Fruit fly (Drosophila melanogaster) whole organism, embryonic: ENCODE results near the gene mbt.

Experiments used
- Bgb ChIP-seq: fragments of 200-800 bp; sonication (Bioruptor generic); IDR thresholded peaks from 2 replicates; pipeline ENCODE4 v1.3.6; 2022; ENCODE audit warnings: missing biosample characterization, missing genetic modification characterization; ENCODE audit not compliant: partially characterized antibody
- CG10321 ChIP-seq: fragments of 200-800 bp; sonication (Bioruptor generic); IDR thresholded peaks from 2 replicates; pipeline ENCODE4 v1.3.6; 2022; ENCODE audit warnings: missing biosample characterization, missing genetic modification characterization
- CG11456 ChIP-seq: fragments of 200-800 bp; sonication (Bioruptor generic); IDR thresholded peaks from 3 replicates; pipeline ENCODE4 v1.3.6; 2022; ENCODE audit warnings: missing biosample characterization, missing genetic modification characterization
- CG12219 ChIP-seq: fragments of 200-800 bp; sonication (Bioruptor generic); optimal IDR thresholded peaks from 3 replicates; lab custom pipeline; 2018; ENCODE audit warnings: missing biosample characterization, mild to moderate bottlenecking, missing genetic modification characterization
- CG12391 ChIP-seq: fragments of 200-800 bp; sonication (Bioruptor generic); optimal IDR thresholded peaks from 3 replicates; lab custom pipeline; 2018; ENCODE audit warnings: missing biosample characterization, mild to moderate bottlenecking, missing genetic modification characterization, moderate library complexity
- CG16863 ChIP-seq: fragments of 200-800 bp; sonication (Bioruptor generic); optimal IDR thresholded peaks from 3 replicates; lab custom pipeline; 2016; ENCODE audit warnings: missing biosample characterization, missing genetic modification characterization
- CG17361 ChIP-seq: fragments of 200-800 bp; sonication (Bioruptor generic); IDR thresholded peaks from 3 replicates; pipeline ENCODE4 v1.3.6; 2022; ENCODE audit warnings: missing biosample characterization, missing genetic modification characterization
- CG1832 ChIP-seq: fragments of 200-800 bp; sonication (Bioruptor generic); optimal IDR thresholded peaks from 2 replicates; lab custom pipeline; 2017; ENCODE audit warnings: missing biosample characterization, mild to moderate bottlenecking, missing genetic modification characterization, inconsistent platforms
- CG32772 ChIP-seq: fragments of 200-800 bp; sonication (Bioruptor generic); IDR thresholded peaks from 2 replicates; pipeline ENCODE4 v1.3.6; 2022; ENCODE audit warnings: missing biosample characterization, missing genetic modification characterization
- CG34422 ChIP-seq: fragments of 200-800 bp; sonication (Bioruptor generic); IDR thresholded peaks from 3 replicates; pipeline ENCODE4 v1.3.6; 2022; ENCODE audit warnings: missing biosample characterization, missing genetic modification characterization
- CG5245 ChIP-seq: fragments of 200-800 bp; sonication (Bioruptor generic); optimal IDR thresholded peaks from 3 replicates; lab custom pipeline; 2016; ENCODE audit warnings: missing biosample characterization, missing genetic modification characterization
- CG8290 ChIP-seq, 3 experiments: fragments of 200-800 bp; sonication (Bioruptor generic); optimal IDR thresholded peaks; 2 replicates each; lab custom pipeline; 2016 to 2019; ENCODE audit warnings: missing biosample characterization in 3 of 3, missing genetic modification characterization in 3 of 3, mild to moderate bottlenecking in 2 of 3, moderate library complexity in 1 of 3
- Doc2 ChIP-seq: fragments of 200-800 bp; sonication (Bioruptor generic); IDR thresholded peaks from 2 replicates; pipeline ENCODE4 v1.3.6; 2022; ENCODE audit warnings: missing biosample characterization, missing genetic modification characterization
- Drgx ChIP-seq: fragments of 200-800 bp; sonication (Bioruptor generic); IDR thresholded peaks from 2 replicates; pipeline ENCODE4 v1.3.6; 2022; ENCODE audit warnings: missing biosample characterization, missing genetic modification characterization
- E2f2 ChIP-seq: fragments of 200-800 bp; sonication (Bioruptor generic); IDR thresholded peaks from 2 replicates; pipeline ENCODE4 v1.3.6; 2022; ENCODE audit warnings: missing biosample characterization, missing genetic modification characterization
- Gug ChIP-seq: fragments of 200-800 bp; sonication (Bioruptor generic); IDR thresholded peaks from 4 replicates; pipeline ENCODE4 v1.3.6; 2022; ENCODE audit warnings: missing biosample characterization, missing genetic modification characterization
- Kr ChIP-seq: fragments of 200-800 bp; sonication (Bioruptor generic); optimal IDR thresholded peaks from 2 replicates; lab custom pipeline; 2017; ENCODE audit warnings: missing biosample characterization, mild to moderate bottlenecking, missing genetic modification characterization
- Mrtf ChIP-seq: fragments of 200-800 bp; sonication (Bioruptor generic); IDR thresholded peaks from 3 replicates; pipeline ENCODE4 v1.3.6; 2022; ENCODE audit warnings: missing biosample characterization, missing genetic modification characterization
- NK7.1 ChIP-seq: fragments of 200-800 bp; sonication (Bioruptor generic); optimal IDR thresholded peaks from 3 replicates; lab custom pipeline; 2016; ENCODE audit warnings: missing biosample characterization, missing genetic modification characterization
- Nf-YB ChIP-seq: fragments of 200-800 bp; sonication (Bioruptor generic); optimal IDR thresholded peaks from 3 replicates; lab custom pipeline; 2019; ENCODE audit warnings: missing biosample characterization, mild to moderate bottlenecking, missing genetic modification characterization, moderate library complexity
- Optix ChIP-seq: fragments of 200-800 bp; sonication (Bioruptor generic); IDR thresholded peaks from 3 replicates; pipeline ENCODE4 v1.3.6; 2022; ENCODE audit warnings: missing biosample characterization, missing genetic modification characterization
- Pdp1 ChIP-seq, 2 experiments: fragments of 200-800 bp; sonication (Bioruptor generic); optimal IDR thresholded peaks; 3 replicates each; lab custom pipeline; 2016; ENCODE audit warnings: missing biosample characterization in 2 of 2, missing genetic modification characterization in 2 of 2, mild to moderate bottlenecking in 1 of 2, moderate library complexity in 1 of 2
- Trl ChIP-seq, 3 experiments: fragments of >200 bp in 2 of 3; fragments of 200-800 bp in 1 of 3; sonication (Bioruptor generic) in 1 of 3; optimal IDR thresholded peaks; 2 replicates in 1 of 3; 3 replicates in 2 of 3; lab custom pipeline; 2016 to 2017; ENCODE audit warnings: missing biosample characterization in 1 of 3, missing genetic modification characterization in 1 of 3
- bsh ChIP-seq, 2 experiments: fragments of 200-800 bp; sonication (Bioruptor generic); optimal IDR thresholded peaks; 2 replicates each; lab custom pipeline; 2017 to 2018; ENCODE audit warnings: mild to moderate bottlenecking in 2 of 2, missing biosample characterization in 2 of 2, missing genetic modification characterization in 2 of 2, moderate library complexity in 1 of 2
- cad ChIP-seq: fragments of >200 bp; optimal IDR thresholded peaks from 2 replicates; lab custom pipeline; 2017; ENCODE audit warnings: missing biosample characterization, missing genetic modification characterization
- cg ChIP-seq: fragments of 200-800 bp; sonication (Bioruptor generic); optimal IDR thresholded peaks from 3 replicates; lab custom pipeline; 2019; ENCODE audit warnings: missing biosample characterization, mild to moderate bottlenecking, missing genetic modification characterization, moderate library complexity
- chinmo ChIP-seq: fragments of 200-800 bp; sonication (Bioruptor generic); IDR thresholded peaks from 4 replicates; pipeline ENCODE4 v1.3.6; 2022; ENCODE audit warnings: missing biosample characterization, missing genetic modification characterization; ENCODE audit not compliant: partially characterized antibody
- corto ChIP-seq: fragments of 200-800 bp; sonication (Bioruptor generic); optimal IDR thresholded peaks from 2 replicates; lab custom pipeline; 2016; ENCODE audit warnings: missing biosample characterization, mild to moderate bottlenecking, missing genetic modification characterization, moderate library complexity
- crol ChIP-seq: fragments of 200-800 bp; sonication (Bioruptor generic); IDR thresholded peaks from 2 replicates; pipeline ENCODE4 v1.3.6; 2022; ENCODE audit warnings: missing biosample characterization, missing genetic modification characterization
- gfzf ChIP-seq: fragments of 200-800 bp; sonication (Bioruptor generic); optimal IDR thresholded peaks from 2 replicates; lab custom pipeline; 2016; ENCODE audit warnings: missing biosample characterization, mild to moderate bottlenecking, missing genetic modification characterization, moderate library complexity
- hb ChIP-seq: fragments of 200-800 bp; sonication (Bioruptor generic); IDR thresholded peaks from 3 replicates; pipeline ENCODE4 v1.3.6; 2022; ENCODE audit warnings: missing biosample characterization, missing genetic modification characterization; ENCODE audit not compliant: partially characterized antibody
- hbn ChIP-seq: fragments of 200-800 bp; sonication (Bioruptor generic); IDR thresholded peaks from 2 replicates; pipeline ENCODE4 v1.3.6; 2022; ENCODE audit warnings: missing biosample characterization, missing genetic modification characterization; ENCODE audit not compliant: partially characterized antibody
- ken ChIP-seq: fragments of 200-800 bp; sonication (Bioruptor generic); IDR thresholded peaks from 3 replicates; pipeline ENCODE4 v1.3.6; 2022; ENCODE audit warnings: missing biosample characterization, missing genetic modification characterization
- knrl ChIP-seq: fragments of 200-800 bp; sonication (Bioruptor generic); IDR thresholded peaks from 3 replicates; pipeline ENCODE4 v1.3.6; 2022; ENCODE audit warnings: missing biosample characterization, missing genetic modification characterization; ENCODE audit not compliant: partially characterized antibody
- lbe ChIP-seq: fragments of 200-800 bp; sonication (Bioruptor generic); optimal IDR thresholded peaks from 2 replicates; lab custom pipeline; 2016; ENCODE audit warnings: missing biosample characterization, mild to moderate bottlenecking, missing genetic modification characterization
- lilli ChIP-seq: fragments of 200-800 bp; sonication (Bioruptor generic); optimal IDR thresholded peaks from 3 replicates; lab custom pipeline; 2016; ENCODE audit warnings: missing biosample characterization, missing genetic modification characterization
- luna ChIP-seq: fragments of 200-800 bp; sonication (Bioruptor generic); optimal IDR thresholded peaks from 2 replicates; lab custom pipeline; 2016; ENCODE audit warnings: missing biosample characterization, missing genetic modification characterization
- nom ChIP-seq: fragments of 200-800 bp; sonication (Bioruptor generic); optimal IDR thresholded peaks from 2 replicates; lab custom pipeline; 2017; ENCODE audit warnings: missing biosample characterization, missing genetic modification characterization, mild to moderate bottlenecking, moderate library complexity, missing genetic modification reagents
- oc ChIP-seq: fragments of 200-800 bp; sonication (Bioruptor generic); optimal IDR thresholded peaks from 2 replicates; lab custom pipeline; 2018; ENCODE audit warnings: missing biosample characterization, mild to moderate bottlenecking, missing genetic modification characterization, moderate library complexity
- pfk ChIP-seq: fragments of 200-800 bp; sonication (Bioruptor generic); optimal IDR thresholded peaks from 2 replicates; lab custom pipeline; 2018; ENCODE audit warnings: missing biosample characterization, mild to moderate bottlenecking, missing genetic modification characterization, moderate library complexity
- pum ChIP-seq: fragments of 200-800 bp; sonication (Bioruptor generic); optimal IDR thresholded peaks from 2 replicates; lab custom pipeline; 2016; ENCODE audit warnings: missing biosample characterization, missing genetic modification characterization
- rib ChIP-seq: fragments of 200-800 bp; sonication (Bioruptor generic); IDR thresholded peaks from 2 replicates; pipeline ENCODE4 v1.3.6; 2022; ENCODE audit warnings: missing biosample characterization, missing genetic modification characterization
- shn ChIP-seq: fragments of 200-800 bp; sonication (Bioruptor generic); optimal IDR thresholded peaks from 3 replicates; lab custom pipeline; 2016; ENCODE audit warnings: missing biosample characterization, missing genetic modification characterization
- so ChIP-seq: fragments of 200-800 bp; sonication (Bioruptor generic); IDR thresholded peaks from 3 replicates; pipeline ENCODE4 v1.3.6; 2022; ENCODE audit warnings: missing biosample characterization, missing genetic modification characterization
- sqz ChIP-seq: fragments of 200-800 bp; sonication (Bioruptor generic); optimal IDR thresholded peaks from 3 replicates; lab custom pipeline; 2018; ENCODE audit warnings: missing biosample characterization, mild to moderate bottlenecking, missing genetic modification characterization
- stwl ChIP-seq: fragments of 200-800 bp; sonication (Bioruptor generic); optimal IDR thresholded peaks from 3 replicates; lab custom pipeline; 2018; ENCODE audit warnings: missing biosample characterization, mild to moderate bottlenecking, missing genetic modification characterization, moderate library complexity
- tap ChIP-seq: fragments of 200-800 bp; optimal IDR thresholded peaks from 3 replicates; lab custom pipeline; 2019; ENCODE audit warnings: missing biosample characterization, mild to moderate bottlenecking, missing genetic modification characterization, moderate library complexity
- zen2 ChIP-seq: fragments of 200-800 bp; sonication (Bioruptor generic); IDR thresholded peaks from 3 replicates; pipeline ENCODE4 v1.3.6; 2022; ENCODE audit warnings: missing biosample characterization, missing genetic modification characterization; ENCODE audit not compliant: partially characterized antibody
- zfh2 ChIP-seq: fragments of 200-800 bp; sonication (Bioruptor generic); optimal IDR thresholded peaks from 2 replicates; lab custom pipeline; 2016; ENCODE audit warnings: missing biosample characterization, missing genetic modification characterization

The mbt gene

DNA sequence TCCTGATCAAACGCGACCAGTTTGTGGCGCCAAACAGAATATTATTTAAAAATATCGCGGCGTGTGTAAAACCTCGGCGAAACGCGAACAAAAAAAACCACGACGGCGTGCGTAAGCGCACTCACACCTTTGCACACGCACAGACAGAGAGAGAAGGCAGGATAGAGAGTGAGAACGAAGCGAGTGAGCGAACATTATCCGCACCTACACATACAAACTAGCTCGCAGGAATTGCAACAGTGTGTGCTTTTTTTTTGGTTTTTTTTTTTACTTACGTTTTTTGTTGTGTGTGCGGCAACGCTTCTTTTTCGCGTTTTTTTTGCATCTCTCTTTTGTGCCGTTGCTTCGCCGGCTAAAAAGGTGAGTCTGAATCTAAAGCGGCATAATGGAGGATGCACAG, 10.7 kb upstream of the mbt start:
- peak; percentile 63 for TF ChIP-seq CG32772 (GFP tag; lab: Robert Waterston, UW)
- TF ChIP-seq Drgx (GFP tag; lab: Robert Waterston, UW), result peak; percentile 86
- TF ChIP-seq CG17361 (GFP tag; lab: Robert Waterston, UW), result no peak
- peak; percentile 24; the same call in 1 of the 3 replicates for TF ChIP-seq zen2 (GFP tag; lab: Robert Waterston, UW)
- TF ChIP-seq Doc2 (GFP tag; lab: Robert Waterston, UW), result no peak
- TF ChIP-seq chinmo (GFP tag; lab: Robert Waterston, UW), result peak; percentile 68; the same call in 1 of the 4 replicates
- no peak for TF ChIP-seq pum (GFP tag; lab: Kevin White, UChicago)
- TF ChIP-seq cg (GFP tag; lab: Kevin White, UChicago), result peak; percentile 74
- peak; percentile 67 for TF ChIP-seq corto (GFP tag; lab: Kevin White, UChicago)
- TF ChIP-seq luna (GFP tag; lab: Kevin White, UChicago), result no peak
- peak; percentile 42 to 58 for TF ChIP-seq Trl (optimal IDR thresholded peaks at IDR 0.05; lab: Kevin White, UChicago)
- TF ChIP-seq Trl (GFP tag; optimal IDR thresholded peaks at IDR 0.05; lab: Kevin White, UChicago), result no peak
- peak; percentile 60 for TF ChIP-seq lbe
- TF ChIP-seq CG5245, result no peak
- peak; percentile 90 for TF ChIP-seq sqz (GFP tag; lab: Kevin White, UChicago)
- peak; percentile 55 for TF ChIP-seq CG1832
- TF ChIP-seq Nf-YB, result no peak
- no peak for TF ChIP-seq tap (tag; lab: Kevin White, UChicago)
- no peak for TF ChIP-seq shn (GFP tag; lab: Kevin White, UChicago)
- TF ChIP-seq Pdp1 (GFP tag; optimal IDR thresholded peaks at IDR 0.05; lab: Kevin White, UChicago), result peak in 1 of 2 experiments; percentile 61
- TF ChIP-seq rib (GFP tag; lab: Robert Waterston, UW), result peak; percentile 37; the same call in 1 of the 2 replicates
- peak; percentile 100 for TF ChIP-seq nom (GFP tag; lab: Kevin White, UChicago)
- no peak for TF ChIP-seq CG11456 (GFP tag; lab: Robert Waterston, UW)
- TF ChIP-seq zfh2 (GFP tag; lab: Kevin White, UChicago), result no peak
- no peak for TF ChIP-seq Gug (GFP tag; lab: Robert Waterston, UW)
- TF ChIP-seq CG34422 (GFP tag; lab: Robert Waterston, UW), result peak; percentile 29; the same call in 1 of the 3 replicates
- peak in 1 of 2 experiments; percentile 98 for TF ChIP-seq bsh (GFP tag; optimal IDR thresholded peaks at IDR 0.05; lab: Kevin White, UChicago)
- TF ChIP-seq hbn (GFP tag; lab: Robert Waterston, UW), result no peak

DNA sequence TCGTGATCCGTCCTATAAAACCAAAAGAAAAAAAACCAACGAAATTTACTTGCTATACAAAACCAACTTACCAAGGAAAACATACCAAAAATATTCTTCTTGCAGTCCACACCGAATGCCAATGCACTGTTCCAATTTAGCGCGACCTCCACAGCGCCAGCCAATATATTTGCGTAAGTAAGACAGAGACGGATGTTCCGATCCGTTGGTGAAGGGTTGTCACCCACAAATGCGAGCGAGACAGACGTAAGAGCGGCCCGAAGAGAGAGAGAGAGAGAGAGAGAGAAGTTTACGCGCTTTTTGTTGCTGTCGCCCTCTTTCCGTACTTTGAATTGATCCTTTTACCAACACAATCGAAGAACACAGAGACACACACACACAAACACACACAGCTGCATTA, 2.7 kb upstream of the mbt start:
- TF ChIP-seq CG16863 (GFP tag; lab: Kevin White, UChicago) (no peak), cad (GFP tag; lab: Kevin White, UChicago) (no peak), stwl (tag; lab: Kevin White, UChicago) (peak; percentile 7), Mrtf (GFP tag; lab: Robert Waterston, UW) (no peak), NK7.1 (GFP tag; lab: Kevin White, UChicago) (no peak), CG8290 (GFP tag; optimal IDR thresholded peaks at IDR 0.05; lab: Kevin White, UChicago) (peak; percentile 1), CG8290 (tag; optimal IDR thresholded peaks at IDR 0.05; lab: Kevin White, UChicago) (no peak), knrl (GFP tag; lab: Robert Waterston, UW) (no peak), Optix (GFP tag; lab: Robert Waterston, UW) (no peak), gfzf (no peak), Kr (GFP tag; lab: Kevin White, UChicago) (peak; percentile 46), ken (GFP tag; lab: Robert Waterston, UW) (no peak), CG10321 (GFP tag; lab: Robert Waterston, UW) (peak; percentile 81), Bgb (GFP tag; lab: Robert Waterston, UW) (no peak), oc (tag; lab: Kevin White, UChicago) (no peak), crol (GFP tag; lab: Robert Waterston, UW) (no peak), CG12219 (GFP tag; lab: Kevin White, UChicago) (no peak), Trl (optimal IDR thresholded peaks at IDR 0.05; lab: Kevin White, UChicago) (peak in 1 of 2 experiments; percentile 31), Trl (GFP tag; optimal IDR thresholded peaks at IDR 0.05; lab: Kevin White, UChicago) (no peak), CG12391 (tag; lab: Kevin White, UChicago) (no peak), cg (GFP tag; lab: Kevin White, UChicago) (peak; percentile 66), lilli (no peak), pfk (GFP tag; lab: Kevin White, UChicago) (no peak), hb (GFP tag; lab: Robert Waterston, UW) (no peak), so (GFP tag; lab: Robert Waterston, UW) (no peak), E2f2 (GFP tag; lab: Robert Waterston, UW) (no peak)
